Worm (Caenorhabditis elegans): ENCODE measurements around the gene C07G1.15.

- TF ChIP-seq him-1 (tag; optimal IDR thresholded peaks at IDR 0.05) (no peak), dao-5 (tag; optimal IDR thresholded peaks at IDR 0.05) (no peak), W03F9.2 (tag; optimal IDR thresholded peaks at IDR 0.05) (peak; percentile 69)
Measured at ce11 chrIV:8136005-8136512, 33.7 kb upstream of the C07G1.15 start, which contains the start of the genes isp-1 and islo-1.

Measured in whole organism, L4/young adult.